Fruit fly (Drosophila melanogaster) whole organism, larva: Measurements from ENCODE around the gene CG4017.

Experiments
- noc ChIP-seq: fragments of 200-800 bp; sonication (Bioruptor generic); optimal IDR thresholded peaks from 3 replicates; lab custom pipeline; 2019; ENCODE audit warnings: missing biosample characterization, mild to moderate bottlenecking, missing genetic modification characterization, moderate library complexity

The CG4017 gene

dm6 chr2L:9792945-9793344 is 26.1 kb downstream of the CG4017 start, which contains the start of gene CG13123:
Gene CG13123, minus strand, starts transcription at chr2L:9793107.
- no peak for TF ChIP-seq noc (tag; lab: Kevin White, UChicago)
